Worm (Caenorhabditis elegans) whole organism, mixed stage, embryonic: Measurements from ENCODE around the gene fbxb-91.
A peak's percentile ranks its signal among the peaks of the same experiment; 100 is the strongest.

Experiments
- M03D4.4 ChIP-seq: sonication (generic microtip); optimal IDR thresholded peaks from 2 replicates; lab custom pipeline; 2017; ENCODE audit warnings: mild to moderate bottlenecking, missing genetic modification characterization, missing compliant biosample characterization
- bed-3 ChIP-seq: fragments of 200-800 bp; sonication (Bioruptor generic); optimal IDR thresholded peaks from 3 replicates; lab custom pipeline; 2018; ENCODE audit warnings: mild to moderate bottlenecking, missing genetic modification characterization, moderate library complexity, missing compliant biosample characterization
- blmp-1 ChIP-seq: fragments of 150-350 bp; optimal IDR thresholded peaks from 2 replicates; lab custom pipeline; 2014; ENCODE audit warnings: missing biosample characterization, missing genetic modification characterization
- ceh-39 ChIP-seq: fragments of 150-350 bp; optimal IDR thresholded peaks from 2 replicates; lab custom pipeline; 2014; ENCODE audit warnings: missing biosample characterization, missing genetic modification characterization
- ceh-83 ChIP-seq: fragments of 200-800 bp; sonication (Bioruptor generic); optimal IDR thresholded peaks from 2 replicates; lab custom pipeline; 2018; ENCODE audit warnings: mild to moderate bottlenecking, missing genetic modification characterization, missing compliant biosample characterization
- ces-1 ChIP-seq: fragments of 150-350 bp; optimal IDR thresholded peaks from 2 replicates; lab custom pipeline; 2014; ENCODE audit warnings: missing biosample characterization, missing genetic modification reagents, missing genetic modification characterization
- cnd-1 ChIP-seq: fragments of 200-800 bp; sonication (Bioruptor generic); optimal IDR thresholded peaks from 2 replicates; lab custom pipeline; 2018; ENCODE audit warnings: mild to moderate bottlenecking, missing genetic modification characterization, missing compliant biosample characterization
- drap-1 ChIP-seq: fragments of 200-800 bp; sonication (Bioruptor generic); optimal IDR thresholded peaks from 3 replicates; lab custom pipeline; 2018; ENCODE audit warnings: mild to moderate bottlenecking, missing genetic modification characterization, missing compliant biosample characterization
- elt-3 ChIP-seq: fragments of 150-350 bp; optimal IDR thresholded peaks from 2 replicates; lab custom pipeline; 2014; ENCODE audit warnings: missing biosample characterization, missing genetic modification characterization
- flh-1 ChIP-seq: fragments of 200-800 bp; sonication (Bioruptor generic); optimal IDR thresholded peaks from 2 replicates; lab custom pipeline; 2018; ENCODE audit warnings: mild to moderate bottlenecking, missing genetic modification characterization, moderate library complexity, missing compliant biosample characterization
- hlh-1 ChIP-seq: fragments of 150-350 bp; optimal IDR thresholded peaks from 2 replicates; lab custom pipeline; 2014; ENCODE audit warnings: missing biosample characterization, missing genetic modification reagents, missing genetic modification characterization
- lin-13 ChIP-seq: fragments of 150-350 bp; optimal IDR thresholded peaks from 2 replicates; lab custom pipeline; 2014; ENCODE audit warnings: missing biosample characterization, missing genetic modification characterization
- lin-32 ChIP-seq: fragments of 200-800 bp; sonication (Bioruptor generic); optimal IDR thresholded peaks from 2 replicates; lab custom pipeline; 2018; ENCODE audit warnings: mild to moderate bottlenecking, missing genetic modification characterization, missing compliant biosample characterization
- lsy-2 ChIP-seq: fragments of 150-350 bp; optimal IDR thresholded peaks from 2 replicates; lab custom pipeline; 2014; ENCODE audit warnings: missing biosample characterization, missing genetic modification characterization
- mep-1 ChIP-seq: fragments of 150-350 bp; optimal IDR thresholded peaks from 2 replicates; lab custom pipeline; 2017; ENCODE audit warnings: missing biosample characterization, missing genetic modification reagents, missing genetic modification characterization, inconsistent platforms
- mls-2 ChIP-seq: sonication (generic microtip); optimal IDR thresholded peaks from 2 replicates; lab custom pipeline; 2016; ENCODE audit warnings: mild to moderate bottlenecking, missing genetic modification characterization, moderate library complexity, missing compliant biosample characterization
- nhr-12 ChIP-seq: fragments of 150-350 bp; optimal IDR thresholded peaks from 2 replicates; lab custom pipeline; 2014; ENCODE audit warnings: missing biosample characterization, missing genetic modification characterization
- nhr-2 ChIP-seq: fragments of 150-350 bp; optimal IDR thresholded peaks from 2 replicates; lab custom pipeline; 2014; ENCODE audit warnings: missing biosample characterization, missing genetic modification characterization
- nhr-237 ChIP-seq: fragments of 150-350 bp; optimal IDR thresholded peaks from 2 replicates; lab custom pipeline; 2014; ENCODE audit warnings: missing biosample characterization, missing genetic modification characterization
- nhr-28 ChIP-seq: fragments of 150-350 bp; optimal IDR thresholded peaks from 2 replicates; lab custom pipeline; 2014; ENCODE audit warnings: missing biosample characterization, missing genetic modification characterization
- nhr-76 ChIP-seq: sonication (generic microtip); optimal IDR thresholded peaks from 2 replicates; lab custom pipeline; 2017; ENCODE audit warnings: missing biosample characterization, missing genetic modification characterization
- sem-2 ChIP-seq: fragments of 200-800 bp; sonication (Bioruptor generic); optimal IDR thresholded peaks from 2 replicates; lab custom pipeline; 2018; ENCODE audit warnings: mild to moderate bottlenecking, missing genetic modification characterization, missing compliant biosample characterization
- sptf-1 ChIP-seq: sonication (generic microtip); optimal IDR thresholded peaks from 2 replicates; lab custom pipeline; 2017; ENCODE audit warnings: mild to moderate bottlenecking, missing genetic modification characterization, moderate library complexity, missing compliant biosample characterization
- tbx-8 ChIP-seq: fragments of 200-800 bp; sonication (Bioruptor generic); optimal IDR thresholded peaks from 2 replicates; lab custom pipeline; 2018; ENCODE audit warnings: mild to moderate bottlenecking, missing genetic modification characterization, moderate library complexity, missing compliant biosample characterization
- unc-120 ChIP-seq: sonication (generic microtip); optimal IDR thresholded peaks from 2 replicates; lab custom pipeline; 2017; ENCODE audit warnings: missing genetic modification characterization, missing compliant biosample characterization; ENCODE audit not compliant: poor library complexity, severe bottlenecking
- unc-39 ChIP-seq: fragments of 150-350 bp; optimal IDR thresholded peaks from 2 replicates; lab custom pipeline; 2014; ENCODE audit warnings: missing biosample characterization, missing genetic modification characterization
- unc-62 ChIP-seq: fragments of 150-350 bp; optimal IDR thresholded peaks from 2 replicates; lab custom pipeline; 2014; ENCODE audit warnings: missing biosample characterization, missing genetic modification reagents, missing genetic modification characterization
- zip-8 ChIP-seq: fragments of 150-350 bp; optimal IDR thresholded peaks from 2 replicates; lab custom pipeline; 2014; ENCODE audit warnings: missing biosample characterization, missing genetic modification characterization
- ztf-11 ChIP-seq: fragments of 150-350 bp; optimal IDR thresholded peaks from 2 replicates; lab custom pipeline; 2014; ENCODE audit warnings: missing biosample characterization, missing genetic modification characterization

The fbxb-91 gene

ce11 chrII:3750685-3751084 is at the start of gene fbxb-91:
Gene fbxb-91, minus strand, starts transcription at chrII:3750785.
- no peak for TF ChIP-seq nhr-28 (tag; lab: Kevin White, UChicago)
- TF ChIP-seq nhr-76 (tag; lab: Kevin White, UChicago) = no peak
- no peak for TF ChIP-seq ceh-83 (GFP tag; lab: Kevin White, UChicago)

- TF ChIP-seq ztf-11 (no peak), elt-3 (tag; lab: Kevin White, UChicago) (no peak), nhr-2 (tag; lab: Kevin White, UChicago) (no peak), unc-62 (no peak), sptf-1 (tag; lab: Kevin White, UChicago) (no peak), cnd-1 (tag; lab: Kevin White, UChicago) (no peak), M03D4.4 (tag; lab: Kevin White, UChicago) (no peak), bed-3 (GFP tag; lab: Kevin White, UChicago) (no peak), unc-120 (tag; lab: Kevin White, UChicago) (no peak), ceh-83 (GFP tag; lab: Kevin White, UChicago) (no peak), mep-1 (no peak), sem-2 (no peak), lsy-2 (tag; lab: Kevin White, UChicago) (no peak), lin-13 (tag; lab: Kevin White, UChicago) (no peak), mls-2 (tag; lab: Kevin White, UChicago) (no peak), drap-1 (GFP tag; lab: Kevin White, UChicago) (no peak)
These were observed 44.7 kb upstream of the fbxb-91 start, which contains the start of gene Y8A9A.2 for ce11 chrII:3795323-3795722. Gene Y8A9A.2, plus strand, starts transcription at chrII:3795623.

ce11 chrII:3793336-3793735 is 42.8 kb upstream of the fbxb-91 start, which contains the start of gene fbxb-99:
Gene fbxb-99, minus strand, starts transcription at chrII:3793436.
- no peak for TF ChIP-seq lin-32 (GFP tag; lab: Kevin White, UChicago)
- no peak for TF ChIP-seq nhr-12
- no peak for TF ChIP-seq ceh-39

- TF ChIP-seq zip-8 (tag; lab: Kevin White, UChicago) (peak; percentile 91), unc-39 (tag; lab: Kevin White, UChicago) (no peak)
These were observed 37.9 kb upstream of the fbxb-91 start for ce11 chrII:3788356-3788962.

- TF ChIP-seq tbx-8 (GFP tag; lab: Kevin White, UChicago) (no peak), blmp-1 (no peak), hlh-1 (tag; lab: Kevin White, UChicago) (no peak), ces-1 (GFP tag; lab: Kevin White, UChicago) (no peak), M03D4.4 (tag; lab: Kevin White, UChicago) (no peak), unc-39 (tag; lab: Kevin White, UChicago) (no peak), sem-2 (no peak), unc-120 (tag; lab: Kevin White, UChicago) (no peak), unc-62 (no peak), flh-1 (GFP tag; lab: Kevin White, UChicago) (no peak), ceh-83 (GFP tag; lab: Kevin White, UChicago) (no peak), mls-2 (tag; lab: Kevin White, UChicago) (no peak)
These were observed 36.6 kb upstream of the fbxb-91 start, which contains the start of gene T24E12.13 for ce11 chrII:3787151-3787550. Gene T24E12.13, plus strand, starts transcription at chrII:3787451.

ce11 chrII:3786538-3786937 is 36.0 kb upstream of the fbxb-91 start:
- TF ChIP-seq mep-1 (no peak), nhr-28 (tag; lab: Kevin White, UChicago) (no peak), elt-3 (tag; lab: Kevin White, UChicago) (no peak), nhr-237 (tag; lab: Kevin White, UChicago) (no peak), mls-2 (tag; lab: Kevin White, UChicago) (no peak), nhr-2 (tag; lab: Kevin White, UChicago) (no peak), lin-13 (tag; lab: Kevin White, UChicago) (no peak)
